Worm (Caenorhabditis elegans): ENCODE data around the gene Y75B12B.10.

DNA sequence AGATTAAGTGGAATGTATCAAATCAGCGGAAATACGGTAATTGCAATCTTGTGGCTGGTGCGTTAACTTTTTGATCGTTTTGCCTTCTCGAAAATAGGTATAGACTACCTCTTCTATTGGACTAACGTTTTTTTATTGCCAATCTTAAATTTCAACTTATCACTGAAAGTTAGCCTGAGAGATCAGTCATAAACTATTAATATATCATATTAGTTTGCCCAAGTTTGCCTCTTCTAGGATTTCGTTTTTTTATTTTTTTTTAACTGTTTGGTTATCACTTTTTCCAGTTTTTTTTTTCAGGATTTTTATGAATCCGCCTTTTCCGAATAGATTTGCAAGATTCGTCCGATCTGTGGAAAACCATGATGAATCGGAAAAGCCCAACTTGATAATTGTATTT is 44.6 kb downstream of the Y75B12B.10 start, which contains the start of gene kin-30:
- TF ChIP-seq fkh-10 (GFP tag; optimal IDR thresholded peaks at IDR 0.05) = no peak
- no peak for TF ChIP-seq ceh-62 (tag; optimal IDR thresholded peaks at IDR 0.05)
- TF ChIP-seq set-16 (GFP tag; IDR thresholded peaks at IDR 0.05) = no peak

All from whole organism, L4 larva.